Fruit fly (Drosophila melanogaster): ENCODE data around the gene betaggt-I.

betaggt-I gene

dm6 chr2L:4945300-4945699 is at the start of gene betaggt-I, which contains the start of gene mRpL24 (continued):
- TF ChIP-seq tio (GFP tag; optimal IDR thresholded peaks at IDR 0.05), result peak; percentile 91
- TF ChIP-seq Mad (GFP tag; optimal IDR thresholded peaks at IDR 0.05), result peak; percentile 90
- peak; percentile 75; the same call in 1 of the 2 replicates for TF ChIP-seq Lim3 (GFP tag; IDR thresholded peaks at IDR 0.05)
- no peak for TF ChIP-seq Neu2 (GFP tag; optimal IDR thresholded peaks at IDR 0.05; ENCODE audit: borderline replicate concordance)
- TF ChIP-seq Hr78 (GFP tag; optimal IDR thresholded peaks at IDR 0.05), result no peak
- peak; percentile 97 for TF ChIP-seq dysf (GFP tag; IDR thresholded peaks at IDR 0.05)
- TF ChIP-seq fd64A (GFP tag; optimal IDR thresholded peaks at IDR 0.05), result peak; percentile 53
- TF ChIP-seq dimm (GFP tag; IDR thresholded peaks at IDR 0.05), result peak; percentile 92
- peak; percentile 95 for TF ChIP-seq YL-1 (GFP tag; optimal IDR thresholded peaks at IDR 0.05)
- peak; percentile 97 for TF ChIP-seq Rx (GFP tag; IDR thresholded peaks at IDR 0.05)
- peak; percentile 83 for TF ChIP-seq mam (GFP tag; optimal IDR thresholded peaks at IDR 0.05)
- TF ChIP-seq zen (tag; optimal IDR thresholded peaks at IDR 0.05), result peak; percentile 95
- peak; percentile 90 for TF ChIP-seq Asciz (GFP tag; optimal IDR thresholded peaks at IDR 0.05)
- TF ChIP-seq zf30C (GFP tag; optimal IDR thresholded peaks at IDR 0.05), result peak; percentile 12
- peak; percentile 95 for TF ChIP-seq lbe (GFP tag; optimal IDR thresholded peaks at IDR 0.05)
- TF ChIP-seq emc (GFP tag; optimal IDR thresholded peaks at IDR 0.05), result peak; percentile 45
- peak; percentile 94 for TF ChIP-seq Blimp-1 (GFP tag; optimal IDR thresholded peaks at IDR 0.05)
- TF ChIP-seq chinmo (GFP tag; IDR thresholded peaks at IDR 0.05; ENCODE audit: partially characterized antibody), result no peak
- peak; percentile 96 for TF ChIP-seq CG32772 (GFP tag; IDR thresholded peaks at IDR 0.05)
- peak; percentile 93 for TF ChIP-seq CG18764 (GFP tag; optimal IDR thresholded peaks at IDR 0.05)
- peak in 1 of 3 experiments; percentile 85 for TF ChIP-seq Stat92E (GFP tag; optimal IDR thresholded peaks at IDR 0.05)
- TF ChIP-seq CG11093 (GFP tag; IDR thresholded peaks at IDR 0.05), result peak; percentile 94
- TF ChIP-seq Ssrp (tag; optimal IDR thresholded peaks at IDR 0.05), result peak; percentile 97
- peak; percentile 82 for TF ChIP-seq NC2β (GFP tag; optimal IDR thresholded peaks at IDR 0.05)
- TF ChIP-seq CG6654 (GFP tag; optimal IDR thresholded peaks at IDR 0.05), result peak; percentile 81
- no peak for TF ChIP-seq nerfin-2 (GFP tag; IDR thresholded peaks at IDR 0.05; ENCODE audit: partially characterized antibody)
- no peak for TF ChIP-seq Trl (optimal IDR thresholded peaks at IDR 0.05)
- TF ChIP-seq Trl (GFP tag; optimal IDR thresholded peaks at IDR 0.05), result peak; percentile 74
- peak; percentile 60 for TF ChIP-seq Elba2 (GFP tag; optimal IDR thresholded peaks at IDR 0.05)
- TF ChIP-seq CG15601 (tag; optimal IDR thresholded peaks at IDR 0.05), result peak; percentile 96
- peak; percentile 90 for TF ChIP-seq GATAe (GFP tag; conservative IDR thresholded peaks at IDR 0.05)
- TF ChIP-seq ab (GFP tag; optimal IDR thresholded peaks at IDR 0.05), result peak; percentile 35
- peak; percentile 89 for TF ChIP-seq sd (tag; optimal IDR thresholded peaks at IDR 0.05)
- peak; percentile 90 for TF ChIP-seq klu (GFP tag; IDR thresholded peaks at IDR 0.05)
- TF ChIP-seq psq (GFP tag; optimal IDR thresholded peaks at IDR 0.05), result peak; percentile 85
- peak; percentile 54 for TF ChIP-seq pzg (GFP tag; optimal IDR thresholded peaks at IDR 0.05)
- TF ChIP-seq ase (GFP tag; IDR thresholded peaks at IDR 0.05), result peak; percentile 97
- peak; percentile 36 for TF ChIP-seq CG3163 (GFP tag; optimal IDR thresholded peaks at IDR 0.05)
- TF ChIP-seq pb (GFP tag; optimal IDR thresholded peaks at IDR 0.05), result no peak
- TF ChIP-seq Vsx1 (GFP tag; optimal IDR thresholded peaks at IDR 0.05), result peak; percentile 79
- TF ChIP-seq CG6175 (GFP tag; IDR thresholded peaks at IDR 0.05), result peak; percentile 92
- TF ChIP-seq Atf3 (GFP tag; optimal IDR thresholded peaks at IDR 0.05), result peak; percentile 69
- peak; percentile 72 to 88 for TF ChIP-seq Pdp1 (GFP tag; optimal IDR thresholded peaks at IDR 0.05)
- peak; percentile 95 for TF ChIP-seq CG43689 (GFP tag; IDR thresholded peaks at IDR 0.05)
- peak; percentile 96 for TF ChIP-seq B-H1 (GFP tag; IDR thresholded peaks at IDR 0.05)
- TF ChIP-seq Rfx (GFP tag; IDR thresholded peaks at IDR 0.05), result peak; percentile 98
- peak; percentile 90 for TF ChIP-seq tin (GFP tag; optimal IDR thresholded peaks at IDR 0.05)
- TF ChIP-seq usp (GFP tag; optimal IDR thresholded peaks at IDR 0.05), result no peak
- TF ChIP-seq CG5245 (GFP tag; optimal IDR thresholded peaks at IDR 0.05), result peak; percentile 86
- peak; percentile 44 for TF ChIP-seq da (GFP tag; optimal IDR thresholded peaks at IDR 0.05)
- peak; percentile 89 for TF ChIP-seq Dip3 (GFP tag; optimal IDR thresholded peaks at IDR 0.05)

All from whole organism, embryonic.